Worm (Caenorhabditis elegans) whole organism, young adult: ENCODE data around the gene rpt-3.

ENCODE experiments used
- B0019.2 ChIP-seq: fragments of 200-800 bp; sonication (Bioruptor generic); conservative IDR thresholded peaks from 2 replicates; pipeline ENCODE4 v1.3.6; 2022; ENCODE audit warnings: missing genetic modification reagents, missing genetic modification characterization, missing compliant biosample characterization
- B0035.1 ChIP-seq: sonication (generic microtip); optimal IDR thresholded peaks from 2 replicates; lab custom pipeline; 2016; ENCODE audit warnings: missing genetic modification characterization, mild to moderate bottlenecking, missing compliant biosample characterization, missing genotype, missing genetic modification reagents
- B0261.1 ChIP-seq: sonication (generic microtip); optimal IDR thresholded peaks from 2 replicates; lab custom pipeline; 2016; ENCODE audit warnings: mild to moderate bottlenecking, missing genetic modification characterization, moderate library complexity, missing compliant biosample characterization
- B0336.3 ChIP-seq: fragments of 200-800 bp; sonication (Bioruptor generic); IDR thresholded peaks from 2 replicates; pipeline ENCODE4 v1.3.6; 2022; ENCODE audit warnings: missing genetic modification characterization, missing compliant biosample characterization
- C06A6.2 ChIP-seq: fragments of 200-800 bp; sonication (Bioruptor generic); conservative IDR thresholded peaks from 2 replicates; pipeline ENCODE4 v1.3.6; 2022; ENCODE audit warnings: missing genetic modification characterization, missing compliant biosample characterization
- F10E7.11 ChIP-seq: sonication (generic microtip); optimal IDR thresholded peaks from 2 replicates; lab custom pipeline; 2017; ENCODE audit warnings: mild to moderate bottlenecking, missing genetic modification characterization, moderate library complexity, missing compliant biosample characterization
- F23B12.7 ChIP-seq: sonication (generic microtip); optimal IDR thresholded peaks from 2 replicates; lab custom pipeline; 2017; ENCODE audit warnings: missing genetic modification characterization, mild to moderate bottlenecking, missing compliant biosample characterization, antibody characterized with exemption, moderate library complexity; ENCODE audit not compliant: insufficient read depth
- F37B4.10 ChIP-seq: fragments of 200-800 bp; sonication (Bioruptor generic); IDR thresholded peaks from 2 replicates; pipeline ENCODE4 v1.3.6; 2022; ENCODE audit warnings: missing genetic modification characterization, missing compliant biosample characterization
- F57A8.1 ChIP-seq: fragments of 200-800 bp; sonication (Bioruptor generic); optimal IDR thresholded peaks from 2 replicates; lab custom pipeline; 2018; ENCODE audit warnings: mild to moderate bottlenecking, missing genetic modification characterization, moderate library complexity, missing compliant biosample characterization
- K12H6.12 ChIP-seq: fragments of 200-800 bp; sonication (Bioruptor generic); optimal IDR thresholded peaks from 2 replicates; lab custom pipeline; 2018; ENCODE audit warnings: mild to moderate bottlenecking, missing genetic modification characterization, missing compliant biosample characterization
- Y53F4B.3 ChIP-seq: fragments of 200-800 bp; sonication (Bioruptor generic); IDR thresholded peaks from 2 replicates; pipeline ENCODE4 v1.3.6; 2022; ENCODE audit warnings: missing genetic modification reagents, missing genetic modification characterization, missing compliant biosample characterization
- akir-1 ChIP-seq: fragments of 200-800 bp; sonication (Bioruptor generic); optimal IDR thresholded peaks from 2 replicates; lab custom pipeline; 2018; ENCODE audit warnings: mild to moderate bottlenecking, missing genetic modification characterization, moderate library complexity, missing compliant biosample characterization
- atf-7 ChIP-seq: sonication (generic microtip); optimal IDR thresholded peaks from 2 replicates; lab custom pipeline; 2017; ENCODE audit warnings: mild to moderate bottlenecking, missing genetic modification characterization, missing compliant biosample characterization
- attf-3 ChIP-seq: fragments of 200-800 bp; sonication (Bioruptor generic); conservative IDR thresholded peaks from 2 replicates; pipeline ENCODE4 v1.3.6; 2022; ENCODE audit warnings: missing genetic modification reagents, missing genetic modification characterization, missing compliant biosample characterization
- attf-5 ChIP-seq: fragments of 200-800 bp; sonication (Bioruptor generic); optimal IDR thresholded peaks from 2 replicates; lab custom pipeline; 2018; ENCODE audit warnings: mild to moderate bottlenecking, missing genetic modification characterization, missing compliant biosample characterization
- ccch-3 ChIP-seq: fragments of 200-800 bp; sonication (Bioruptor generic); optimal IDR thresholded peaks from 2 replicates; lab custom pipeline; 2018; ENCODE audit warnings: mild to moderate bottlenecking, missing genetic modification characterization, missing compliant biosample characterization
- cebp-2 ChIP-seq: fragments of 200-800 bp; sonication (Bioruptor generic); IDR thresholded peaks from 2 replicates; pipeline ENCODE4 v1.3.6; 2022; ENCODE audit warnings: missing genetic modification characterization, missing compliant biosample characterization
- ceh-27 ChIP-seq: fragments of 200-800 bp; sonication (Bioruptor generic); optimal IDR thresholded peaks from 2 replicates; lab custom pipeline; 2018; ENCODE audit warnings: mild to moderate bottlenecking, missing genetic modification characterization, moderate library complexity, missing compliant biosample characterization
- ceh-40 ChIP-seq: fragments of 200-800 bp; sonication (Bioruptor generic); IDR thresholded peaks from 2 replicates; pipeline ENCODE4 v1.3.6; 2022; ENCODE audit warnings: missing genetic modification characterization, missing compliant biosample characterization
- die-1 ChIP-seq: sonication (generic microtip); optimal IDR thresholded peaks from 2 replicates; lab custom pipeline; 2016; ENCODE audit warnings: missing genotype, mild to moderate bottlenecking, missing genetic modification characterization, missing compliant biosample characterization
- dox-1 ChIP-seq: fragments of 200-800 bp; sonication (Bioruptor generic); IDR thresholded peaks from 2 replicates; pipeline ENCODE4 v1.3.6; 2022; ENCODE audit warnings: missing genetic modification reagents, missing genetic modification characterization, missing compliant biosample characterization
- egl-44 ChIP-seq: fragments of 200-800 bp; sonication (Bioruptor generic); IDR thresholded peaks from 2 replicates; pipeline ENCODE4 v1.3.6; 2022; ENCODE audit warnings: missing genetic modification reagents, missing genetic modification characterization, missing compliant biosample characterization
- ekl-4 ChIP-seq: fragments of 200-800 bp; sonication (Bioruptor generic); IDR thresholded peaks from 2 replicates; pipeline ENCODE4 v1.3.6; 2022; ENCODE audit warnings: missing genetic modification reagents, missing genetic modification characterization, missing compliant biosample characterization
- fkh-3 ChIP-seq: sonication (generic microtip); optimal IDR thresholded peaks from 2 replicates; lab custom pipeline; 2016; ENCODE audit warnings: mild to moderate bottlenecking, missing genetic modification characterization, missing compliant biosample characterization
- him-1 ChIP-seq: sonication (generic microtip); optimal IDR thresholded peaks from 2 replicates; lab custom pipeline; 2016; ENCODE audit warnings: missing genotype, missing genetic modification reagents, missing genetic modification characterization, missing compliant biosample characterization
- hrde-1 ChIP-seq: sonication (generic microtip); optimal IDR thresholded peaks from 2 replicates; lab custom pipeline; 2016; ENCODE audit warnings: missing genetic modification characterization, mild to moderate bottlenecking, missing compliant biosample characterization, moderate library complexity, missing genotype, missing genetic modification reagents, borderline replicate concordance
- hsf-1 ChIP-seq: fragments of 200-800 bp; sonication (Bioruptor generic); IDR thresholded peaks from 2 replicates; pipeline ENCODE4 v1.3.6; 2022; ENCODE audit warnings: missing genetic modification reagents, missing genetic modification characterization, missing compliant biosample characterization
- lag-1 ChIP-seq: fragments of 200-800 bp; sonication (Bioruptor generic); IDR thresholded peaks from 2 replicates; pipeline ENCODE4 v1.3.6; 2022; ENCODE audit warnings: missing genetic modification reagents, missing genetic modification characterization, missing compliant biosample characterization
- lin-26 ChIP-seq: fragments of 200-800 bp; sonication (Bioruptor generic); IDR thresholded peaks from 2 replicates; pipeline ENCODE4 v1.3.6; 2022; ENCODE audit warnings: missing genetic modification reagents, missing genetic modification characterization, missing compliant biosample characterization
- lin-35 ChIP-seq, 3 experiments: fragments of 150-350 bp in 2 of 3; sonication (generic microtip) in 1 of 3; optimal IDR thresholded peaks; 2 replicates each; lab custom pipeline; 2014 to 2018; ENCODE audit warnings: missing biosample characterization in 3 of 3, missing genetic modification characterization in 3 of 3, missing genetic modification reagents in 3 of 3
- lir-1 ChIP-seq: fragments of 200-800 bp; sonication (Bioruptor generic); conservative IDR thresholded peaks from 2 replicates; pipeline ENCODE4 v1.3.6; 2022; ENCODE audit warnings: missing genetic modification reagents, missing genetic modification characterization, missing compliant biosample characterization
- mcd-1 ChIP-seq: fragments of 200-800 bp; sonication (Bioruptor generic); IDR thresholded peaks from 2 replicates; pipeline ENCODE4 v1.3.6; 2022; ENCODE audit warnings: missing genetic modification reagents, missing genetic modification characterization, missing compliant biosample characterization
- nhr-120 ChIP-seq: fragments of 200-800 bp; sonication (Bioruptor generic); IDR thresholded peaks from 2 replicates; pipeline ENCODE4 v1.3.6; 2022; ENCODE audit warnings: missing genetic modification characterization, missing compliant biosample characterization
- nhr-90 ChIP-seq: sonication (generic microtip); optimal IDR thresholded peaks from 2 replicates; lab custom pipeline; 2016; ENCODE audit warnings: missing genotype, mild to moderate bottlenecking, missing genetic modification characterization, missing compliant biosample characterization
- pbrm-1 ChIP-seq: fragments of 200-800 bp; sonication (Bioruptor generic); IDR thresholded peaks from 2 replicates; pipeline ENCODE4 v1.3.6; 2022; ENCODE audit warnings: missing genetic modification reagents, missing genetic modification characterization, missing compliant biosample characterization
- rec-8 ChIP-seq, 2 experiments: sonication (generic microtip); optimal IDR thresholded peaks; 2 replicates each; lab custom pipeline; 2016; ENCODE audit warnings: mild to moderate bottlenecking in 2 of 2, missing genetic modification characterization in 2 of 2, missing genetic modification reagents in 2 of 2, missing genotype in 2 of 2, missing biosample characterization in 1 of 2, missing compliant biosample characterization in 1 of 2, moderate library complexity in 1 of 2
- sea-2 ChIP-seq: fragments of 200-800 bp; sonication (Bioruptor generic); IDR thresholded peaks from 2 replicates; pipeline ENCODE4 v1.3.6; 2022; ENCODE audit warnings: missing genetic modification characterization, missing compliant biosample characterization
- tbx-9 ChIP-seq: sonication (generic microtip); optimal IDR thresholded peaks from 2 replicates; lab custom pipeline; 2016; ENCODE audit warnings: borderline replicate concordance, missing genetic modification characterization, inconsistent platforms, missing compliant biosample characterization
- tlf-1 ChIP-seq: fragments of 200-800 bp; sonication (Bioruptor generic); optimal IDR thresholded peaks from 2 replicates; lab custom pipeline; 2018; ENCODE audit warnings: mild to moderate bottlenecking, missing genetic modification characterization, missing compliant biosample characterization
- unc-130 ChIP-seq: sonication (generic microtip); optimal IDR thresholded peaks from 2 replicates; lab custom pipeline; 2016; ENCODE audit warnings: missing genetic modification reagents, missing genetic modification characterization, missing compliant biosample characterization
- xnd-1 ChIP-seq: sonication (generic microtip); optimal IDR thresholded peaks from 2 replicates; lab custom pipeline; 2016; ENCODE audit warnings: missing genotype, missing genetic modification reagents, missing genetic modification characterization, missing compliant biosample characterization
- zim-3 ChIP-seq: sonication (generic microtip); optimal IDR thresholded peaks from 2 replicates; lab custom pipeline; 2017; ENCODE audit warnings: mild to moderate bottlenecking, missing genetic modification characterization, moderate library complexity, missing compliant biosample characterization
- ztf-18 ChIP-seq: sonication (generic microtip); optimal IDR thresholded peaks from 2 replicates; lab custom pipeline; 2016; ENCODE audit warnings: missing genotype, mild to moderate bottlenecking, missing genetic modification characterization, missing compliant biosample characterization
- ztf-22 ChIP-seq: fragments of 200-800 bp; sonication (Bioruptor generic); optimal IDR thresholded peaks from 2 replicates; lab custom pipeline; 2018; ENCODE audit warnings: mild to moderate bottlenecking, missing genetic modification characterization, moderate library complexity, missing compliant biosample characterization
- ztf-26 ChIP-seq: sonication (generic microtip); optimal IDR thresholded peaks from 2 replicates; lab custom pipeline; 2017; ENCODE audit warnings: missing genetic modification characterization, missing compliant biosample characterization
- ztf-28 ChIP-seq: fragments of 200-800 bp; sonication (Bioruptor generic); IDR thresholded peaks from 2 replicates; pipeline ENCODE4 v1.3.6; 2022; ENCODE audit warnings: missing genetic modification reagents, missing genetic modification characterization, missing compliant biosample characterization
- ztf-3 ChIP-seq: fragments of 200-800 bp; sonication (Bioruptor generic); optimal IDR thresholded peaks from 2 replicates; lab custom pipeline; 2018; ENCODE audit warnings: mild to moderate bottlenecking, missing genetic modification characterization, missing compliant biosample characterization

Gene rpt-3

DNA sequence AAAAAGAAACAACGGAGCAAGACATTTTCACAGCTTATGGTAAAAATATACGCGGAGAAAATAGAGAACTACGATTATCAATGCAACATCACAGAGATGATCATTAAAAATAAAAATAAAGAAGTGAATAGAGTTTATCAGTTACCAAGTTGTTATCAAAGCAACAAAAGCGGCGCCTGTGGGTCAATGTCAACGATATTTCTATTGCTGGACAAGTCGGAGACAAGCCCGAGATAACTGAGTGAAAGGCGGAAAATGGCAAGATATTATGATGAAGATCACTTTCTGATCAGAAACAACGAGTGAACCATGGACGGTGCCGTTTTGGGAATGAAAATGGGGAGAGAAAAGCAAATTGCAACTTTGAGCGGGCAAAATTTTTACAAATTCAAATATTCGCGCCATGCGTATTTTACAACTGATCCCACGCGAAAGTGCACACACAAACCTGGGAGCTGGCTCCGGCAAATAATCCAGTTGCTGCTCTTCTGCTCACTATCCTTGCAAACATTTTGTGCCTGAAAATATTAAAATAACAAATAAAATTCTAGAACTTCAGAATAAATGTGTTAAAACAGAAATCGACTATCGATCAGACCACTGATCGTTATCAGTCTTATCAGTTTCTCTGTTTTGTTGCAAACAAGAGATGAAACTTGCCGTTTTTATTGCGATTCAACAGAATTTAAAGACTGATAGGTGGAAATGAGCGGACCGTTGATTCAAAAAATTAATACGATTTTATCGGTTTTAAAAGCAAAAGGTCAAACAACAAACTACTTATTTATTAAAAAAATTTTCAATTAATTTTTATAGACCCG lies 47.1 kb upstream of the rpt-3 start, which contains the start of gene mel-32 (continued):
- no peak for TF ChIP-seq ceh-40
- TF ChIP-seq ztf-18, result no peak
- no peak for TF ChIP-seq rec-8 (tag; optimal IDR thresholded peaks at IDR 0.05; lab: Kevin White, UChicago)
- TF ChIP-seq pbrm-1 (GFP tag; lab: Robert Waterston, UW), result peak; percentile 65
- peak; percentile 85 for TF ChIP-seq xnd-1 (tag; lab: Kevin White, UChicago)
- TF ChIP-seq F57A8.1 (GFP tag; lab: Kevin White, UChicago), result no peak
- no peak for TF ChIP-seq ztf-3 (GFP tag; lab: Kevin White, UChicago)
- no peak for TF ChIP-seq lag-1 (GFP tag; lab: Robert Waterston, UW)
- TF ChIP-seq B0035.1 (tag; lab: Kevin White, UChicago), result no peak
- TF ChIP-seq atf-7, result no peak
- TF ChIP-seq dox-1 (GFP tag; lab: Robert Waterston, UW), result peak; percentile 84
- peak; percentile 49 for TF ChIP-seq mcd-1 (GFP tag; lab: Robert Waterston, UW)
- TF ChIP-seq lin-35 (GFP tag; optimal IDR thresholded peaks at IDR 0.05; lab: Kevin White, UChicago), result peak; percentile 21 to 55 (median 33)
- TF ChIP-seq F10E7.11 (tag; lab: Kevin White, UChicago), result no peak
- TF ChIP-seq tlf-1 (GFP tag; lab: Kevin White, UChicago), result peak; percentile 80
- TF ChIP-seq attf-3 (GFP tag; lab: Robert Waterston, UW), result 0 out of 2 replicates have a peak, but pooled peaks have one; percentile 45
- TF ChIP-seq B0019.2 (GFP tag; lab: Robert Waterston, UW), result peak; percentile 75
- peak; percentile 67; the same call in 1 of the 2 replicates for TF ChIP-seq lin-26
- no peak for TF ChIP-seq fkh-3 (tag; lab: Kevin White, UChicago)
- 0 out of 2 replicates have a peak, but pooled peaks have one; percentile 33 for TF ChIP-seq ztf-28 (GFP tag; lab: Robert Waterston, UW)
- no peak for TF ChIP-seq ceh-27 (GFP tag; lab: Kevin White, UChicago)
- TF ChIP-seq ztf-26, result no peak
- TF ChIP-seq akir-1, result no peak
- peak; percentile 82 for TF ChIP-seq lir-1
- no peak for TF ChIP-seq Y53F4B.3 (GFP tag; lab: Robert Waterston, UW)
- no peak for TF ChIP-seq nhr-90
- no peak for TF ChIP-seq F37B4.10 (GFP tag; lab: Robert Waterston, UW)
- TF ChIP-seq B0336.3, result 0 out of 2 replicates have a peak, but pooled peaks have one; percentile 37
- TF ChIP-seq nhr-120 (GFP tag; lab: Robert Waterston, UW), result no peak
- TF ChIP-seq egl-44, result no peak
- peak; percentile 10 for TF ChIP-seq F23B12.7 (tag; lab: Kevin White, UChicago)
- TF ChIP-seq ekl-4, result peak; percentile 79
- TF ChIP-seq die-1, result no peak
- TF ChIP-seq hrde-1 (tag; lab: Kevin White, UChicago), result peak; percentile 12
- TF ChIP-seq him-1 (tag; lab: Kevin White, UChicago), result peak; percentile 55
- no peak for TF ChIP-seq ztf-22 (GFP tag; lab: Kevin White, UChicago)
- TF ChIP-seq cebp-2 (GFP tag; lab: Robert Waterston, UW), result no peak
- TF ChIP-seq B0261.1, result no peak
- TF ChIP-seq K12H6.12, result no peak
- no peak for TF ChIP-seq attf-5 (GFP tag; lab: Kevin White, UChicago)
- TF ChIP-seq sea-2 (GFP tag; lab: Robert Waterston, UW), result no peak
- TF ChIP-seq unc-130 (GFP tag; lab: Kevin White, UChicago), result peak; percentile 48
- peak; percentile 79 for TF ChIP-seq hsf-1 (GFP tag; lab: Robert Waterston, UW)
- TF ChIP-seq zim-3, result peak; percentile 55
- no peak for TF ChIP-seq ccch-3 (GFP tag; lab: Kevin White, UChicago)
- TF ChIP-seq tbx-9 (tag; lab: Kevin White, UChicago), result no peak
- TF ChIP-seq C06A6.2, result no peak
